Worm (Caenorhabditis elegans) whole organism, midembryonic: ENCODE results near the gene usp-39.

Experiments used
- flt-1 ChIP-seq: fragments of 200-800 bp; sonication (Bioruptor generic); IDR thresholded peaks from 2 replicates; pipeline ENCODE4 v1.3.6; 2022; ENCODE audit warnings: missing genetic modification characterization, missing compliant biosample characterization
- med-1 ChIP-seq: sonication (generic microtip); optimal IDR thresholded peaks from 2 replicates; lab custom pipeline; 2017; ENCODE audit warnings: missing genetic modification characterization, mild to moderate bottlenecking, missing compliant biosample characterization, antibody characterized with exemption, missing genetic modification reagents; ENCODE audit not compliant: insufficient read depth
- ztf-29 ChIP-seq: fragments of 200-800 bp; sonication (Bioruptor generic); IDR thresholded peaks from 2 replicates; pipeline ENCODE4 v1.3.6; 2022; ENCODE audit warnings: missing genetic modification reagents, missing genetic modification characterization, missing compliant biosample characterization

DNA sequence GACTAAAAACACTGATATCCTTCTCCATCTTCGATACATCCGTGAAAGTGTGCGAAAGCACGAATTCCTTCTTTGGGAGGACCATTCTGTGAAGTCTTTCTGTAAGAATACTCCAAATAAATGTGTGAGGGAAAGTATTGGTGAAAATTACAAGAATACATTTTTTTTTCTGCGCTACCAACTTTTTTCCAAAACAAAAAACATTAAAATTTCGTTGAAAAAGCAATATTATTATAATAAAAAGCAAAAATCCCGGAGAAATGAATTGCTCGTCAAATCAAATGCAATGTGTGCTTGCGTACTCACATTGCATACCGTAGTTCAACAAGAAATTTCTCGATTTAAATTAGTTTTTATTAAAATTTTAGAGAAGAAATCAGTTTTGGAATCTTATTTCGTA lies 43.1 kb upstream of the usp-39 start, which contains the start of gene bath-13:
- TF ChIP-seq med-1 (GFP tag; lab: Kevin White, UChicago) (no peak), flt-1 (no peak), ztf-29 (GFP tag; lab: Robert Waterston, UW) (no peak)
